Worm (Caenorhabditis elegans) whole organism, late embryonic: ENCODE data around the gene str-233.

Experiments used
- C08G9.2 ChIP-seq: sonication (generic microtip); optimal IDR thresholded peaks from 2 replicates; lab custom pipeline; 2016; ENCODE audit warnings: mild to moderate bottlenecking, missing genetic modification characterization, moderate library complexity, missing compliant biosample characterization
- F13H6.1 ChIP-seq: sonication (generic microtip); optimal IDR thresholded peaks from 2 replicates; lab custom pipeline; 2016; ENCODE audit warnings: missing genetic modification characterization, missing compliant biosample characterization
- Y22D7AL.16 ChIP-seq: sonication (generic microtip); optimal IDR thresholded peaks from 2 replicates; lab custom pipeline; 2016; ENCODE audit warnings: missing genetic modification characterization, missing compliant biosample characterization
- ahr-1 ChIP-seq: sonication (generic microtip); optimal IDR thresholded peaks from 2 replicates; lab custom pipeline; 2016; ENCODE audit warnings: missing genetic modification characterization, missing compliant biosample characterization
- ceh-14 ChIP-seq: sonication (generic microtip); optimal IDR thresholded peaks from 2 replicates; lab custom pipeline; 2016; ENCODE audit warnings: missing genotype, missing genetic modification characterization, missing compliant biosample characterization
- ceh-19 ChIP-seq: fragments of 200-800 bp; sonication (Bioruptor generic); optimal IDR thresholded peaks from 2 replicates; lab custom pipeline; 2018; ENCODE audit warnings: mild to moderate bottlenecking, missing genetic modification characterization, missing compliant biosample characterization
- ceh-2 ChIP-seq: sonication (generic microtip); optimal IDR thresholded peaks from 2 replicates; lab custom pipeline; 2016; ENCODE audit warnings: missing genotype, missing genetic modification characterization, missing compliant biosample characterization
- ceh-22 ChIP-seq: sonication (generic microtip); optimal IDR thresholded peaks from 2 replicates; lab custom pipeline; 2017; ENCODE audit warnings: missing biosample characterization, missing genetic modification characterization
- ceh-31 ChIP-seq: sonication (generic microtip); optimal IDR thresholded peaks from 2 replicates; lab custom pipeline; 2016; ENCODE audit warnings: missing genetic modification characterization, missing compliant biosample characterization
- ceh-34 ChIP-seq: sonication (generic microtip); optimal IDR thresholded peaks from 2 replicates; lab custom pipeline; 2016; ENCODE audit warnings: mild to moderate bottlenecking, missing genetic modification characterization, missing compliant biosample characterization
- ceh-45 ChIP-seq: fragments of 200-800 bp; sonication (Bioruptor generic); IDR thresholded peaks from 2 replicates; pipeline ENCODE4 v1.3.6; 2022; ENCODE audit warnings: missing genetic modification reagents, missing genetic modification characterization, missing compliant biosample characterization
- ceh-48 ChIP-seq: sonication (generic microtip); optimal IDR thresholded peaks from 2 replicates; lab custom pipeline; 2016; ENCODE audit warnings: missing genetic modification characterization, inconsistent platforms, missing compliant biosample characterization
- ceh-6 ChIP-seq: fragments of 200-800 bp; sonication (Bioruptor generic); optimal IDR thresholded peaks from 2 replicates; lab custom pipeline; 2018; ENCODE audit warnings: mild to moderate bottlenecking, missing genetic modification characterization, missing compliant biosample characterization
- che-1 ChIP-seq: sonication (generic microtip); optimal IDR thresholded peaks from 2 replicates; lab custom pipeline; 2016; ENCODE audit warnings: mild to moderate bottlenecking, missing genetic modification characterization, missing compliant biosample characterization
- elt-2 ChIP-seq: sonication (generic microtip); optimal IDR thresholded peaks from 2 replicates; lab custom pipeline; 2016; ENCODE audit warnings: missing genetic modification reagents, missing genetic modification characterization, missing compliant biosample characterization
- elt-4 ChIP-seq: sonication (generic microtip); optimal IDR thresholded peaks from 2 replicates; lab custom pipeline; 2016; ENCODE audit warnings: missing genetic modification characterization, missing compliant biosample characterization
- ets-4 ChIP-seq: sonication (generic microtip); optimal IDR thresholded peaks from 2 replicates; lab custom pipeline; 2016; ENCODE audit warnings: missing genetic modification characterization, missing compliant biosample characterization
- eyg-1 ChIP-seq: sonication (generic microtip); optimal IDR thresholded peaks from 2 replicates; lab custom pipeline; 2016; ENCODE audit warnings: missing genotype, missing genetic modification characterization, missing compliant biosample characterization
- fax-1 ChIP-seq: sonication (generic microtip); optimal IDR thresholded peaks from 2 replicates; lab custom pipeline; 2016; ENCODE audit warnings: missing genotype, missing genetic modification characterization, missing compliant biosample characterization
- fkh-10 ChIP-seq: fragments of 150-350 bp; optimal IDR thresholded peaks from 2 replicates; lab custom pipeline; 2014; ENCODE audit warnings: missing biosample characterization, missing genetic modification reagents, missing genetic modification characterization
- gmeb-2 ChIP-seq: sonication (generic microtip); optimal IDR thresholded peaks from 2 replicates; lab custom pipeline; 2016; ENCODE audit warnings: missing genetic modification characterization, inconsistent platforms, missing compliant biosample characterization
- hlh-13 ChIP-seq: fragments of 200-800 bp; sonication (Bioruptor generic); optimal IDR thresholded peaks from 2 replicates; lab custom pipeline; 2018; ENCODE audit warnings: mild to moderate bottlenecking, missing genetic modification characterization, missing compliant biosample characterization
- hlh-30 ChIP-seq: sonication (generic microtip); optimal IDR thresholded peaks from 2 replicates; lab custom pipeline; 2017; ENCODE audit warnings: antibody characterized with exemption, missing genetic modification characterization, missing compliant biosample characterization; ENCODE audit not compliant: insufficient read depth
- hlh-8 ChIP-seq: sonication (generic microtip); optimal IDR thresholded peaks from 2 replicates; lab custom pipeline; 2016; ENCODE audit warnings: missing genotype, missing genetic modification characterization, missing compliant biosample characterization
- lim-6 ChIP-seq: sonication (generic microtip); optimal IDR thresholded peaks from 2 replicates; lab custom pipeline; 2016; ENCODE audit warnings: missing genetic modification characterization, missing compliant biosample characterization
- nfya-1 ChIP-seq: sonication (generic microtip); optimal IDR thresholded peaks from 2 replicates; lab custom pipeline; 2017; ENCODE audit warnings: missing genetic modification characterization, mild to moderate bottlenecking, missing compliant biosample characterization, antibody characterized with exemption, moderate library complexity
- pag-3 ChIP-seq: sonication (generic microtip); optimal IDR thresholded peaks from 2 replicates; lab custom pipeline; 2016; ENCODE audit warnings: missing compliant biosample characterization, missing genetic modification characterization, borderline replicate concordance
- pat-9 ChIP-seq: fragments of 200-800 bp; sonication (Bioruptor generic); optimal IDR thresholded peaks from 2 replicates; lab custom pipeline; 2018; ENCODE audit warnings: mild to moderate bottlenecking, missing genetic modification characterization, moderate library complexity, missing compliant biosample characterization
- pax-1 ChIP-seq: fragments of 150-350 bp; optimal IDR thresholded peaks from 2 replicates; lab custom pipeline; 2014; ENCODE audit warnings: missing biosample characterization, missing genetic modification characterization
- pha-4 ChIP-seq: fragments of 150-350 bp; optimal IDR thresholded peaks from 2 replicates; lab custom pipeline; 2018; ENCODE audit warnings: missing biosample characterization, missing genetic modification reagents, missing genetic modification characterization
- pqm-1 ChIP-seq: sonication (generic microtip); optimal IDR thresholded peaks from 2 replicates; lab custom pipeline; 2016; ENCODE audit warnings: missing genetic modification characterization, missing compliant biosample characterization
- pros-1 ChIP-seq: fragments of 150-350 bp; optimal IDR thresholded peaks from 2 replicates; lab custom pipeline; 2014; ENCODE audit warnings: missing biosample characterization, missing genetic modification reagents, missing genetic modification characterization
- ref-2 ChIP-seq: sonication (generic microtip); optimal IDR thresholded peaks from 2 replicates; lab custom pipeline; 2016; ENCODE audit warnings: missing genetic modification characterization, missing compliant biosample characterization
- rnt-1 ChIP-seq: sonication (generic microtip); optimal IDR thresholded peaks from 2 replicates; lab custom pipeline; 2016; ENCODE audit warnings: missing genetic modification characterization, missing compliant biosample characterization
- sdc-2 ChIP-seq: sonication (generic microtip); optimal IDR thresholded peaks from 2 replicates; lab custom pipeline; 2016; ENCODE audit warnings: missing genotype, missing genetic modification characterization, missing compliant biosample characterization
- sox-2 ChIP-seq: fragments of 200-800 bp; sonication (Bioruptor generic); IDR thresholded peaks from 2 replicates; pipeline ENCODE4 v1.3.6; 2022; ENCODE audit warnings: missing genetic modification reagents, missing genetic modification characterization, missing compliant biosample characterization
- syd-9 ChIP-seq: sonication (generic microtip); optimal IDR thresholded peaks from 2 replicates; lab custom pipeline; 2016; ENCODE audit warnings: mild to moderate bottlenecking, missing genetic modification characterization, moderate library complexity, missing compliant biosample characterization
- tbx-2 ChIP-seq: sonication (generic microtip); optimal IDR thresholded peaks from 2 replicates; lab custom pipeline; 2016; ENCODE audit warnings: missing genetic modification characterization, missing compliant biosample characterization
- tbx-7 ChIP-seq: sonication (generic microtip); optimal IDR thresholded peaks from 2 replicates; lab custom pipeline; 2016; ENCODE audit warnings: missing genotype, missing genetic modification characterization, missing compliant biosample characterization
- unc-3 ChIP-seq, 2 experiments: fragments of 200-800 bp in 1 of 2; sonication (Bioruptor generic) in 1 of 2; sonication (generic microtip) in 1 of 2; conservative IDR thresholded peaks in 1 of 2; optimal IDR thresholded peaks in 1 of 2; 2 replicates each; pipeline versions ENCODE4 v1.3.6 to Lab custom; 2016 to 2022; ENCODE audit warnings: missing compliant biosample characterization in 2 of 2, missing genetic modification characterization in 2 of 2, missing genetic modification reagents in 1 of 2
- unc-42 ChIP-seq: sonication (generic microtip); optimal IDR thresholded peaks from 2 replicates; lab custom pipeline; 2016; ENCODE audit warnings: missing genotype, missing genetic modification characterization, missing compliant biosample characterization
- unc-55 ChIP-seq: sonication (generic microtip); optimal IDR thresholded peaks from 2 replicates; lab custom pipeline; 2017; ENCODE audit warnings: missing biosample characterization, missing genetic modification reagents, missing genetic modification characterization
- zip-5 ChIP-seq: sonication (generic microtip); optimal IDR thresholded peaks from 2 replicates; lab custom pipeline; 2016; ENCODE audit warnings: missing genetic modification characterization, missing compliant biosample characterization
- ztf-16 ChIP-seq: sonication (generic microtip); optimal IDR thresholded peaks from 2 replicates; lab custom pipeline; 2017; ENCODE audit warnings: missing genetic modification characterization, missing compliant biosample characterization

The str-233 gene

DNA sequence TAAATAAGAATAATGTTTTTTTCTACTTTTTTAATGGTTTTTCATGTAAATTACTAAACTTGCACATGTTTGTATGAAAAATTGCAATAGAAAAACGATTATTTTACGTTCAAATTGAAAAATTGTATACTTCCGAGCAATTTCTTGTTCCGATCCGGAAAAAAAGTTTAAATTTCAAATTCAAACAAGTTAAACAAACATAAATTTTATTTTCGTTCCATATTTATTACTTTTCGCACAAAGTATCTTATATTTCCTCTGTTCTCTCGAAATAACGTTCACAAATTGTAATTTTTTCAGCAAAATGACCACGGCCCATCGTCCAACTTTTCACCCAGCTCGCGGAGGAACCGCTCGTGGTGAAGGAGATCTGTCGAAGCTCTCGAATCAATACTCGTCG, 13.6 kb upstream of the str-233 start, which contains the start of gene cwc-15:
TSS of gene cwc-15 (plus strand) at position 301 of the 400 bp plus-strand sequence.
- TF ChIP-seq pag-3 (tag; lab: Kevin White, UChicago) = no peak
- TF ChIP-seq ref-2 (tag; lab: Kevin White, UChicago) = no peak
- TF ChIP-seq ceh-19 = no peak
- no peak for TF ChIP-seq fax-1 (tag; lab: Kevin White, UChicago)
- no peak for TF ChIP-seq hlh-13 (GFP tag; lab: Kevin White, UChicago)
- no peak for TF ChIP-seq unc-55 (GFP tag; lab: Kevin White, UChicago)
- no peak for TF ChIP-seq nfya-1 (tag; lab: Kevin White, UChicago)
- TF ChIP-seq pha-4 (tag; lab: Kevin White, UChicago) = no peak
- TF ChIP-seq hlh-30 (tag; lab: Kevin White, UChicago) = no peak
- TF ChIP-seq unc-3 (GFP tag; conservative IDR thresholded peaks at IDR 0.05; lab: Robert Waterston, UW) = no peak
- TF ChIP-seq unc-3 (tag; optimal IDR thresholded peaks at IDR 0.05; lab: Kevin White, UChicago) = no peak
- no peak for TF ChIP-seq eyg-1 (tag; lab: Kevin White, UChicago)
- no peak for TF ChIP-seq ceh-34 (tag; lab: Kevin White, UChicago)
- TF ChIP-seq syd-9 = no peak
- TF ChIP-seq ceh-22 (tag; lab: Kevin White, UChicago) = no peak
- TF ChIP-seq Y22D7AL.16 (tag; lab: Kevin White, UChicago) = no peak
- no peak for TF ChIP-seq elt-4 (tag; lab: Kevin White, UChicago)
- no peak for TF ChIP-seq sox-2 (GFP tag; lab: Robert Waterston, UW)

DNA sequence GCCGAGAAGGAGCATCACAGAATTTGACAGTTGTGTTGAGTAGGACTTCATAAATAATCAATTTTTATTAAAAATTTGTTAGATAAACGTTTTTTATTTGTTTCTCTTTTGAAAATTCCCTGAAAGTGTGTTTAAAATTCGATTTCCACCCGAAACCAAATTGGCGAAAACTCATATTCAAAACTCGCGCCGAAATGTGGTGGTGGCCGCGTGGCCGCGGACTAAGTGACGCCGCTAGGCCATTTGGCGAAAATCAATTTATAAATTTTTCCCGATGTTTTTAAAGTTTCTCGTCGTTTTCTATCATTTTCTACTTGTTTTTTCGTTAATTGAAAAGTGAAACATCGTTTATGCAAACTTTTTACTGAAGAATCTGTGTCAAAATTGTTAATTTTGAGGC, 13.1 kb upstream of the str-233 start:
- TF ChIP-seq rnt-1 (tag; lab: Kevin White, UChicago) (peak; percentile 28), fkh-10 (GFP tag; lab: Kevin White, UChicago) (no peak), ceh-2 (tag; lab: Kevin White, UChicago) (peak; percentile 90), ahr-1 (no peak), fax-1 (tag; lab: Kevin White, UChicago) (peak; percentile 43), ceh-31 (peak; percentile 93), elt-2 (tag; lab: Kevin White, UChicago) (peak; percentile 38), lim-6 (tag; lab: Kevin White, UChicago) (peak; percentile 57), sdc-2 (tag; lab: Kevin White, UChicago) (peak; percentile 47), ceh-14 (tag; lab: Kevin White, UChicago) (peak; percentile 72), tbx-2 (tag; lab: Kevin White, UChicago) (no peak), C08G9.2 (tag; lab: Kevin White, UChicago) (peak; percentile 94), Y22D7AL.16 (tag; lab: Kevin White, UChicago) (no peak), ceh-48 (tag; lab: Kevin White, UChicago) (peak; percentile 29), ceh-34 (tag; lab: Kevin White, UChicago) (peak; percentile 57), ztf-16 (peak; percentile 6), ets-4 (peak; percentile 72), gmeb-2 (tag; lab: Kevin White, UChicago) (peak; percentile 23), pros-1 (tag; lab: Kevin White, UChicago) (no peak), tbx-7 (tag; lab: Kevin White, UChicago) (peak; percentile 85), unc-42 (tag; lab: Kevin White, UChicago) (peak; percentile 58), che-1 (no peak), unc-55 (GFP tag; lab: Kevin White, UChicago) (no peak), hlh-8 (tag; lab: Kevin White, UChicago) (peak; percentile 74), F13H6.1 (tag; lab: Kevin White, UChicago) (peak; percentile 35), ref-2 (tag; lab: Kevin White, UChicago) (peak; percentile 53), zip-5 (tag; lab: Kevin White, UChicago) (peak; percentile 68)

DNA sequence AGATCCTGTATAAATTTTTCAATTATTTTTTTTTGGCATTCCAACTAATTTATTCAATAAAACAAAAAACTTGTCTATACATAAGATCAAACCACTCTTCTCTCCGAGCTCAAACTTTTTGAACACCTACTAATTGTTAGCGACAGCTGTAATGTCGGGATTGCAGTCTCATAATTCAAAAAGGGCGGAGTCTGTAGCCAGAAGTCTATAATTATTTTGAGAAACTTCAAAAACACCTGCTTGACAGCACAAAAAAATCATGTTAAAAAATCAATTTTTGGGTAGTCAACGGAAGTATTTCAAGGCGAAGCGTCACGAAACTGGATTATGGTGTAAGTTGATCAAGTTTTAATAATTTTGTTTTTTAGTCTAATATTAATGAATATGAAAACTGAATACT, 10.6 kb upstream of the str-233 start, which contains the start of gene srx-44:
TSS of gene srx-44 (plus strand) at position 301 of the 400 bp plus-strand sequence.
- TF ChIP-seq hlh-8 (tag; lab: Kevin White, UChicago) (no peak), unc-42 (tag; lab: Kevin White, UChicago) (no peak), pat-9 (no peak), unc-55 (GFP tag; lab: Kevin White, UChicago) (no peak), ceh-48 (tag; lab: Kevin White, UChicago) (no peak), elt-2 (tag; lab: Kevin White, UChicago) (no peak), ceh-45 (GFP tag; lab: Robert Waterston, UW) (no peak), pax-1 (no peak), pag-3 (tag; lab: Kevin White, UChicago) (no peak), ceh-34 (tag; lab: Kevin White, UChicago) (no peak), Y22D7AL.16 (tag; lab: Kevin White, UChicago) (no peak), tbx-7 (tag; lab: Kevin White, UChicago) (no peak), rnt-1 (tag; lab: Kevin White, UChicago) (no peak), ceh-6 (no peak), ceh-22 (tag; lab: Kevin White, UChicago) (no peak), gmeb-2 (tag; lab: Kevin White, UChicago) (no peak), pqm-1 (tag; lab: Kevin White, UChicago) (no peak)
- TF ChIP-seq, all 69 proteins: peak for 0
